Fruit fly (Drosophila melanogaster): ENCODE results near the gene CG3149.

- TF ChIP-seq CG8478 (optimal IDR thresholded peaks at IDR 0.05), result no peak
- no peak for TF ChIP-seq EcR (GFP tag; optimal IDR thresholded peaks at IDR 0.05)
- TF ChIP-seq usp (GFP tag; optimal IDR thresholded peaks at IDR 0.05), result no peak
These were observed 23.4 kb downstream of the CG3149 start, which contains the start of gene Rab18 for dm6 chrX:5671537-5672029.
